Fruit fly (Drosophila melanogaster) Kc167 (cell line): ENCODE data around the gene sick.

Experiments used
- Myc ChIP-seq: fragments of >200 bp; optimal IDR thresholded peaks from 2 replicates; lab custom pipeline; 2017; ENCODE audit warnings: missing external identifiers
- Sin3A ChIP-seq: fragments of >200 bp; optimal IDR thresholded peaks from 2 replicates; lab custom pipeline; 2018; ENCODE audit warnings: missing external identifiers
- h ChIP-seq: fragments of >200 bp; optimal IDR thresholded peaks from 3 replicates; lab custom pipeline; 2018; ENCODE audit warnings: missing external identifiers
- insv ChIP-seq: fragments of >200 bp; optimal IDR thresholded peaks from 3 replicates; lab custom pipeline; 2018; ENCODE audit warnings: missing external identifiers
- psq ChIP-seq: fragments of >200 bp; optimal IDR thresholded peaks from 2 replicates; lab custom pipeline; 2017; ENCODE audit warnings: missing external identifiers
- ttk ChIP-seq: sonication (Bioruptor generic); optimal IDR thresholded peaks from 2 replicates; lab custom pipeline; 2017; ENCODE audit warnings: missing external identifiers

DNA sequence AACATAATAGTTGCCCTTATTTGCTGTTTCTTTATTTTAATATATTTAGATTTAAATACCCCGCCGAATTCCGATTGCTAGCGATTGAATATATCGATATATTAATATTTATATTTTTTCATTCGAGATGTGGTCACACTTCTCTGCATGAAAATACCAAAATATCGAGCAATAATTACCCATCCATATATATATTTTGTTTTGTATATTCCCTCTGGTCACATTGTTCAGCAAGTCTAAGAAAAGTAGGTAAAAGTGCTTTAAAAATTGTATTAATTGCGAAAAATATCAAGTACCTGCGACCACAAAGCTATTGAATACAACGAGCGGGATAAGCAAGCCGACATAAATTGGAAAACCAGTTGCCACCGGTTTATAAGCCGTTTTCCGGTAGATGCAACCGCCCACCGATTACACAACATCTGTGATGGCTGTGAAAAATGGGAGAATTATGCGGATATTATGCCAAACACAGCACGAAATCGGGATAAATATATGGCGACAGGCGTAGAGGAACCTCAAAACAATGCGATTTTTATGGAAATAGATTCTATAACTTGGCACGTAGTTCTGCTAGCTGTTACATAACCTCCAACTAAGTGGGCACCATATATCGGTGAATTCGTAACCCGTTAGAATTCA is 162.5 kb downstream of the sick start, which contains the start of gene COX4:
- TF ChIP-seq Myc (lab: Kevin White, UChicago) (no peak), ttk (lab: Kevin White, UChicago) (no peak), Sin3A (lab: Kevin White, UChicago) (no peak), psq (no peak), insv (lab: Kevin White, UChicago) (no peak), h (no peak)
